Worm (Caenorhabditis elegans): ENCODE results near the gene nhr-242.

DNA sequence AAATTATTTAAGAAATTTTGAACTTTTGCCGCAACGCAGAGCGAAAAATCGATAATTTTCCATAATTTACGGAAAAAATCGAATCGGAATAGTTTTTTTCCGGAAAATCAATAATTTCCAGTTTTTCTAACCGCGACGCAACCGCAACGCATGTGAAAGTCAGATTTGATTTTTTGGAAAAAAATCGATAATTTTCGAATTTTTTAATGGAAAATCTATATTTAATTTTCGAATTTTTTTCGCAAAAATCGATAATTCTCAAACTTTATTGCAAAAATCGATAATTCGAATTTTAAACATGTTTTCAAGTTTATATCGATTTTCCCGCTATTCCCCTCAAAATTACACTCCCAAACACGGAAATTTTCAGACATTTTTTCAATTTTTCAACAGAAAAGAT lies 51.1 kb downstream of the nhr-242 start:
- TF ChIP-seq mxl-1 (tag; optimal IDR thresholded peaks at IDR 0.05), result no peak
- no peak for TF ChIP-seq fkh-3 (tag; optimal IDR thresholded peaks at IDR 0.05)
- TF ChIP-seq mes-4 (tag; optimal IDR thresholded peaks at IDR 0.05), result no peak
- TF ChIP-seq F57C9.4 (tag; optimal IDR thresholded peaks at IDR 0.05), result no peak
- TF ChIP-seq nhr-90 (tag; optimal IDR thresholded peaks at IDR 0.05), result no peak
- no peak for TF ChIP-seq bed-1 (GFP tag; IDR thresholded peaks at IDR 0.05)
- TF ChIP-seq pha-4 (tag; optimal IDR thresholded peaks at IDR 0.05), result no peak
- no peak for TF ChIP-seq madf-3 (GFP tag; IDR thresholded peaks at IDR 0.05)
- TF ChIP-seq bed-2 (GFP tag; IDR thresholded peaks at IDR 0.05), result no peak
- no peak for TF ChIP-seq hlh-26 (GFP tag; conservative IDR thresholded peaks at IDR 0.05)
